Worm (Caenorhabditis elegans) whole organism, late embryonic: ENCODE measurements around the gene valv-1.

Source experiments
- C38D4.7 ChIP-seq: fragments of 200-800 bp; sonication (Bioruptor generic); optimal IDR thresholded peaks from 2 replicates; lab custom pipeline; 2018; ENCODE audit warnings: mild to moderate bottlenecking, missing genetic modification characterization, moderate library complexity, missing compliant biosample characterization
- K02D7.2 ChIP-seq: sonication (generic microtip); optimal IDR thresholded peaks from 2 replicates; lab custom pipeline; 2017; ENCODE audit warnings: mild to moderate bottlenecking, missing genetic modification characterization, missing compliant biosample characterization
- K09A11.1 ChIP-seq: sonication (generic microtip); optimal IDR thresholded peaks from 2 replicates; lab custom pipeline; 2017; ENCODE audit warnings: antibody characterized with exemption, mild to moderate bottlenecking, missing genetic modification characterization, missing compliant biosample characterization; ENCODE audit not compliant: insufficient read depth
- T23F11.4 ChIP-seq: fragments of 200-800 bp; sonication (Bioruptor generic); optimal IDR thresholded peaks from 2 replicates; lab custom pipeline; 2018; ENCODE audit warnings: mild to moderate bottlenecking, missing genetic modification characterization, missing compliant biosample characterization
- ahr-1 ChIP-seq: sonication (generic microtip); optimal IDR thresholded peaks from 2 replicates; lab custom pipeline; 2016; ENCODE audit warnings: missing genetic modification characterization, missing compliant biosample characterization
- ceh-14 ChIP-seq: sonication (generic microtip); optimal IDR thresholded peaks from 2 replicates; lab custom pipeline; 2016; ENCODE audit warnings: missing genotype, missing genetic modification characterization, missing compliant biosample characterization
- ceh-18 ChIP-seq: sonication (generic microtip); optimal IDR thresholded peaks from 2 replicates; lab custom pipeline; 2016; ENCODE audit warnings: missing genetic modification characterization, missing compliant biosample characterization
- ceh-19 ChIP-seq: fragments of 200-800 bp; sonication (Bioruptor generic); optimal IDR thresholded peaks from 2 replicates; lab custom pipeline; 2018; ENCODE audit warnings: mild to moderate bottlenecking, missing genetic modification characterization, missing compliant biosample characterization
- ceh-2 ChIP-seq: sonication (generic microtip); optimal IDR thresholded peaks from 2 replicates; lab custom pipeline; 2016; ENCODE audit warnings: missing genotype, missing genetic modification characterization, missing compliant biosample characterization
- ceh-34 ChIP-seq: sonication (generic microtip); optimal IDR thresholded peaks from 2 replicates; lab custom pipeline; 2016; ENCODE audit warnings: mild to moderate bottlenecking, missing genetic modification characterization, missing compliant biosample characterization
- ceh-48 ChIP-seq: sonication (generic microtip); optimal IDR thresholded peaks from 2 replicates; lab custom pipeline; 2016; ENCODE audit warnings: missing genetic modification characterization, inconsistent platforms, missing compliant biosample characterization
- ceh-9 ChIP-seq: sonication (generic microtip); optimal IDR thresholded peaks from 2 replicates; lab custom pipeline; 2016; ENCODE audit warnings: mild to moderate bottlenecking, missing genetic modification characterization, inconsistent platforms, missing compliant biosample characterization
- dmd-4 ChIP-seq: sonication (generic microtip); optimal IDR thresholded peaks from 2 replicates; lab custom pipeline; 2016; ENCODE audit warnings: borderline replicate concordance, missing genetic modification characterization, missing compliant biosample characterization
- elt-4 ChIP-seq: sonication (generic microtip); optimal IDR thresholded peaks from 2 replicates; lab custom pipeline; 2016; ENCODE audit warnings: missing genetic modification characterization, missing compliant biosample characterization
- ets-4 ChIP-seq: sonication (generic microtip); optimal IDR thresholded peaks from 2 replicates; lab custom pipeline; 2016; ENCODE audit warnings: missing genetic modification characterization, missing compliant biosample characterization
- eyg-1 ChIP-seq: sonication (generic microtip); optimal IDR thresholded peaks from 2 replicates; lab custom pipeline; 2016; ENCODE audit warnings: missing genotype, missing genetic modification characterization, missing compliant biosample characterization
- fkh-10 ChIP-seq: fragments of 150-350 bp; optimal IDR thresholded peaks from 2 replicates; lab custom pipeline; 2014; ENCODE audit warnings: missing biosample characterization, missing genetic modification reagents, missing genetic modification characterization
- gmeb-2 ChIP-seq: sonication (generic microtip); optimal IDR thresholded peaks from 2 replicates; lab custom pipeline; 2016; ENCODE audit warnings: missing genetic modification characterization, inconsistent platforms, missing compliant biosample characterization
- hlh-30 ChIP-seq: sonication (generic microtip); optimal IDR thresholded peaks from 2 replicates; lab custom pipeline; 2017; ENCODE audit warnings: antibody characterized with exemption, missing genetic modification characterization, missing compliant biosample characterization; ENCODE audit not compliant: insufficient read depth
- hlh-6 ChIP-seq: sonication (generic microtip); optimal IDR thresholded peaks from 2 replicates; lab custom pipeline; 2016; ENCODE audit warnings: missing genotype, missing genetic modification characterization, missing compliant biosample characterization
- madf-2 ChIP-seq: sonication (generic microtip); optimal IDR thresholded peaks from 2 replicates; lab custom pipeline; 2017; ENCODE audit warnings: missing genetic modification characterization, missing compliant biosample characterization
- mec-3 ChIP-seq: sonication (generic microtip); optimal IDR thresholded peaks from 2 replicates; lab custom pipeline; 2016; ENCODE audit warnings: borderline replicate concordance, missing genetic modification characterization, missing compliant biosample characterization
- nfya-1 ChIP-seq: sonication (generic microtip); optimal IDR thresholded peaks from 2 replicates; lab custom pipeline; 2017; ENCODE audit warnings: missing genetic modification characterization, mild to moderate bottlenecking, missing compliant biosample characterization, antibody characterized with exemption, moderate library complexity
- npax-4 ChIP-seq: sonication (generic microtip); optimal IDR thresholded peaks from 2 replicates; lab custom pipeline; 2016; ENCODE audit warnings: missing genetic modification characterization, missing compliant biosample characterization
- odd-2 ChIP-seq: sonication (generic microtip); optimal IDR thresholded peaks from 2 replicates; lab custom pipeline; 2017; ENCODE audit warnings: antibody characterized with exemption, mild to moderate bottlenecking, missing genetic modification characterization, missing compliant biosample characterization
- pag-3 ChIP-seq: sonication (generic microtip); optimal IDR thresholded peaks from 2 replicates; lab custom pipeline; 2016; ENCODE audit warnings: missing compliant biosample characterization, missing genetic modification characterization, borderline replicate concordance
- pat-9 ChIP-seq: fragments of 200-800 bp; sonication (Bioruptor generic); optimal IDR thresholded peaks from 2 replicates; lab custom pipeline; 2018; ENCODE audit warnings: mild to moderate bottlenecking, missing genetic modification characterization, moderate library complexity, missing compliant biosample characterization
- pax-1 ChIP-seq: fragments of 150-350 bp; optimal IDR thresholded peaks from 2 replicates; lab custom pipeline; 2014; ENCODE audit warnings: missing biosample characterization, missing genetic modification characterization
- pha-2 ChIP-seq: sonication (generic microtip); optimal IDR thresholded peaks from 2 replicates; lab custom pipeline; 2017; ENCODE audit warnings: mild to moderate bottlenecking, missing genetic modification characterization, missing compliant biosample characterization
- ref-2 ChIP-seq: sonication (generic microtip); optimal IDR thresholded peaks from 2 replicates; lab custom pipeline; 2016; ENCODE audit warnings: missing genetic modification characterization, missing compliant biosample characterization
- syd-9 ChIP-seq: sonication (generic microtip); optimal IDR thresholded peaks from 2 replicates; lab custom pipeline; 2016; ENCODE audit warnings: mild to moderate bottlenecking, missing genetic modification characterization, moderate library complexity, missing compliant biosample characterization
- tbx-2 ChIP-seq: sonication (generic microtip); optimal IDR thresholded peaks from 2 replicates; lab custom pipeline; 2016; ENCODE audit warnings: missing genetic modification characterization, missing compliant biosample characterization
- tbx-7 ChIP-seq: sonication (generic microtip); optimal IDR thresholded peaks from 2 replicates; lab custom pipeline; 2016; ENCODE audit warnings: missing genotype, missing genetic modification characterization, missing compliant biosample characterization
- ttx-3 ChIP-seq: sonication (generic microtip); optimal IDR thresholded peaks from 2 replicates; lab custom pipeline; 2016; ENCODE audit warnings: missing genetic modification reagents, missing genetic modification characterization, missing compliant biosample characterization
- unc-42 ChIP-seq: sonication (generic microtip); optimal IDR thresholded peaks from 2 replicates; lab custom pipeline; 2016; ENCODE audit warnings: missing genotype, missing genetic modification characterization, missing compliant biosample characterization
- zip-5 ChIP-seq: sonication (generic microtip); optimal IDR thresholded peaks from 2 replicates; lab custom pipeline; 2016; ENCODE audit warnings: missing genetic modification characterization, missing compliant biosample characterization
- ztf-16 ChIP-seq: sonication (generic microtip); optimal IDR thresholded peaks from 2 replicates; lab custom pipeline; 2017; ENCODE audit warnings: missing genetic modification characterization, missing compliant biosample characterization

Gene valv-1

ce11 chrIV:7465857-7466256 is 20.7 kb upstream of the valv-1 start, which contains the start of gene F13B6.3:
Gene F13B6.3 (minus strand): TSS chrIV:7465957.
- TF ChIP-seq K09A11.1 (tag; lab: Kevin White, UChicago): no peak
- no peak for TF ChIP-seq mec-3
- no peak for TF ChIP-seq elt-4 (tag; lab: Kevin White, UChicago)
- TF ChIP-seq ets-4 (tag; lab: Kevin White, UChicago): no peak
- no peak for TF ChIP-seq pha-2 (tag; lab: Kevin White, UChicago)
- TF ChIP-seq pax-1: no peak
- TF ChIP-seq ceh-48 (tag; lab: Kevin White, UChicago): no peak
- no peak for TF ChIP-seq dmd-4 (tag; lab: Kevin White, UChicago)
- no peak for TF ChIP-seq madf-2 (tag; lab: Kevin White, UChicago)
- TF ChIP-seq gmeb-2: no peak
- no peak for TF ChIP-seq ttx-3 (tag; lab: Kevin White, UChicago)
- TF ChIP-seq ceh-9 (tag; lab: Kevin White, UChicago): no peak
- no peak for TF ChIP-seq C38D4.7 (GFP tag; lab: Kevin White, UChicago)
- TF ChIP-seq K02D7.2 (tag; lab: Kevin White, UChicago): no peak
- TF ChIP-seq ztf-16 (tag; lab: Kevin White, UChicago): no peak
- TF ChIP-seq ceh-34 (tag; lab: Kevin White, UChicago): no peak

- TF ChIP-seq ets-4 (tag; lab: Kevin White, UChicago): no peak
- no peak for TF ChIP-seq tbx-2 (tag; lab: Kevin White, UChicago)
- TF ChIP-seq elt-4 (tag; lab: Kevin White, UChicago): no peak
- TF ChIP-seq ceh-34 (tag; lab: Kevin White, UChicago): no peak
- TF ChIP-seq ref-2 (tag; lab: Kevin White, UChicago): no peak
- no peak for TF ChIP-seq ceh-18
- TF ChIP-seq fkh-10: no peak
- TF ChIP-seq tbx-7 (tag; lab: Kevin White, UChicago): no peak
- no peak for TF ChIP-seq ahr-1
- TF ChIP-seq K09A11.1 (tag; lab: Kevin White, UChicago): no peak
- TF ChIP-seq zip-5 (tag; lab: Kevin White, UChicago): no peak
- no peak for TF ChIP-seq C38D4.7 (GFP tag; lab: Kevin White, UChicago)
- no peak for TF ChIP-seq ceh-9 (tag; lab: Kevin White, UChicago)
- TF ChIP-seq eyg-1: no peak
- no peak for TF ChIP-seq nfya-1 (tag; lab: Kevin White, UChicago)
- TF ChIP-seq hlh-30: no peak
- no peak for TF ChIP-seq ceh-19 (GFP tag; lab: Kevin White, UChicago)
- no peak for TF ChIP-seq pag-3 (tag; lab: Kevin White, UChicago)
Measured at ce11 chrIV:7460225-7460624, 15.1 kb upstream of the valv-1 start, which contains the start of gene F13B6.2. Gene F13B6.2 (minus strand): TSS chrIV:7460325.

ce11 chrIV:7456225-7456624 is 11.1 kb upstream of the valv-1 start, which contains the start of gene F13B6.1:
Gene F13B6.1 (plus strand): TSS chrIV:7456525.
- TF ChIP-seq ets-4 (tag; lab: Kevin White, UChicago) (no peak), ceh-14 (no peak), elt-4 (tag; lab: Kevin White, UChicago) (no peak), npax-4 (no peak), syd-9 (no peak), ceh-2 (tag; lab: Kevin White, UChicago) (no peak), unc-42 (tag; lab: Kevin White, UChicago) (no peak), ztf-16 (tag; lab: Kevin White, UChicago) (no peak), C38D4.7 (GFP tag; lab: Kevin White, UChicago) (no peak), tbx-2 (tag; lab: Kevin White, UChicago) (no peak), ceh-34 (tag; lab: Kevin White, UChicago) (no peak), ref-2 (tag; lab: Kevin White, UChicago) (no peak), pat-9 (no peak), odd-2 (tag; lab: Kevin White, UChicago) (no peak), T23F11.4 (GFP tag; lab: Kevin White, UChicago) (no peak), pag-3 (tag; lab: Kevin White, UChicago) (no peak), hlh-6 (tag; lab: Kevin White, UChicago) (no peak), ceh-48 (tag; lab: Kevin White, UChicago) (no peak)
